Worm (Caenorhabditis elegans): Measurements from ENCODE around the gene sams-4.

Gene sams-4

ce11 chrIV:5846269-5846668 lies at the start of gene sams-4:
TSS of gene sams-4 (minus strand) at chrIV:5846369.
- TF ChIP-seq W03F9.2 (tag; optimal IDR thresholded peaks at IDR 0.05) (no peak), him-1 (tag; optimal IDR thresholded peaks at IDR 0.05) (no peak), dao-5 (tag; optimal IDR thresholded peaks at IDR 0.05) (no peak)

ce11 chrIV:5895190-5895589 lies 49.0 kb upstream of the sams-4 start, which contains the start of gene nspb-6:
TSS of gene nspb-6 (plus strand) at chrIV:5895490.
- TF ChIP-seq dao-5 (tag; optimal IDR thresholded peaks at IDR 0.05) (no peak), him-1 (tag; optimal IDR thresholded peaks at IDR 0.05) (no peak), W03F9.2 (tag; optimal IDR thresholded peaks at IDR 0.05) (no peak)

DNA sequence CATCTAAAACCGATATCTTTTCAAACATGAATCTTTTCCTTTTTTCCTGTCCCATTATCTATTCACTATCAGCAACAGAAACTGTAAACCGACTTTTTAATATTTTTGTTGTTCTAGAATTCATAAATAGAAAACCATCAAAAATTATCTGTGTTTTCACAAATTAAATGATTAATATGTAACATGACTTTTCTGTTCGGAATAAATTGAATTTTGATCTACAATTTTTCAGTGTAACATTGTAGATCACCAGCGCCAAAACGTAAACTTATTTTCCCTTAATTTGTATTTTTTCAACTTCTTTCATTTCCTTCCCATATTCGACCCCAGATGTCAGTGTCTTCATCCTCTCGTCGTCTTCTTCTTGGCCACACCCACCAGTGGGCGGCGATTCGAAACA lies 45.1 kb upstream of the sams-4 start, which contains the start of gene H04M03.3:
TSS of gene H04M03.3 (plus strand) at position 301 of the 400 bp plus-strand sequence.
- TF ChIP-seq him-1 (tag; optimal IDR thresholded peaks at IDR 0.05): no peak
- TF ChIP-seq dao-5 (tag; optimal IDR thresholded peaks at IDR 0.05): no peak
- no peak for TF ChIP-seq W03F9.2 (tag; optimal IDR thresholded peaks at IDR 0.05)

DNA sequence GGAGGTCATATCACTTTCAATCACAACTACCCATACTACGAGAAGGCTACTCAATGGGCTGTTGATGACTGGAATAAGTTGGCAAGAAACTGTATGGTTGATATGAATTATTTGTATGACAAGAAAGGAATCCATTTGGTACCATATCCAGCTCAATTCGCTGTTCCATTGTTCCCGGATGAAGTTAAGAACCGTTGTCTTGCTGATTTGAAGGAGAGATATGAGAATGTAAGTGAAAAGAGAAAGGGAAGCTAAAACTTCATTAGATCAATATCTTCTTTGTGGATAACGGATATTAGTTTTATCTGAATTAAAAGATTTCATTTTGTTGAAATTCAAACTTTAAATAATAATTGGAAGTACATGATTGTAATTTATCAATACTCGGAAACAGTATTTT lies 40.4 kb upstream of the sams-4 start:
- TF ChIP-seq W03F9.2 (tag; optimal IDR thresholded peaks at IDR 0.05) (no peak), dao-5 (tag; optimal IDR thresholded peaks at IDR 0.05) (no peak), him-1 (tag; optimal IDR thresholded peaks at IDR 0.05) (no peak)

DNA sequence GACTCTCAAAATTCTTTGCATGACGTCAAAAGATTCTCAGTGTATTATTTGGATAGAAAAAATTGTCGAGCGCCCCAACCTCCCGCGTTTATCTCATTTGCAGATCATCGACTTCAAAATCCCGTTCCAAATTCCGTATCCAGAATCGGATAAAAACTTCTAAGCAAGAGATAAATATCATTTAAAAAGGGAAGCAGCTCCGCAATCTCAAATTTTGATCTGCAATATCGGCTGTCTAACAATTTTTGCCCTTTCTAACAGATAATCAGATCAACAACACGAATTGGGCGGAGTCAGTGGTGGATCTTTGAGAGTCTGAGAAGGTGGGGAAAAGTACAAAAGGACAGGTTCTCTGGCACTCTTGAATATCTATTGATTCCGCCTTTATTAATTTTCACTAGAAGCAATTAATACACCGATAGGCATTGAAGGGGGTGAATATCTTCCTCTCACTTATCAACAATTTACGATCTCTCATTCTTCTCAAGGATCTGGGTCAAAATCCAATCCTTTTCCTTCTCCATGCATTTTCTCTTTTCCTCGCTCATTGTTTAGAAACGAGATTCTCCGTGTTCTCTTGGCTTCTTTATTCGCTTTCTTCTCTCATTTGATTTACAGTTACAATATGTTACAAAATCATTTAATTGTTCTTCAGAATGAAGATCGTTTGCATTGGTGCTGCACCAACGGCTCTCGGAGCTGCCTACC lies 39.2 kb upstream of the sams-4 start, which contains the start of gene glf-1:
TSS of gene glf-1 (plus strand) at position 656 of the 708 bp plus-strand sequence.
- TF ChIP-seq him-1 (tag; optimal IDR thresholded peaks at IDR 0.05) (no peak), dao-5 (tag; optimal IDR thresholded peaks at IDR 0.05) (no peak), W03F9.2 (tag; optimal IDR thresholded peaks at IDR 0.05) (no peak)

DNA sequence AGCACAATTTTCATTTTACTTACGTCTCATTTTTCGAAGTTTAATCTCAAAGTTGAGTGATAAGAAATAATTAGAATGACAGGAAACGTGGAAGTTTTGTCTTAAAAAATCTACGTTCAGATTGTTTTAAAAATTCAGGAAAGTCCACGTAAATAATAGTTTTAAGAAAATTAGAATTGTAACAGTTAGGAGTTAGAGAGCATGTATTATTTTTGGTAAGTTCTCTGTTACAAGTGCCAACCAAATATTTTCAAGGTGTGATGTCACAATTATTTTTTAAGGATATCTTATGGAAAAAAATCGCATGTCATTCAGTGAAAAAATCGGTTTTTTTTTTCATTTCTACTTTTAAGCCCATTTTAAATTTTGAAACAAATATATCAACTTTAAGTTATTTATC lies 38.3 kb upstream of the sams-4 start, which contains the start of gene H04M03.11:
TSS of gene H04M03.11 (minus strand) at position 101 of the 400 bp plus-strand sequence.
- TF ChIP-seq dao-5 (tag; optimal IDR thresholded peaks at IDR 0.05) (no peak), W03F9.2 (tag; optimal IDR thresholded peaks at IDR 0.05) (no peak), him-1 (tag; optimal IDR thresholded peaks at IDR 0.05) (no peak)

DNA sequence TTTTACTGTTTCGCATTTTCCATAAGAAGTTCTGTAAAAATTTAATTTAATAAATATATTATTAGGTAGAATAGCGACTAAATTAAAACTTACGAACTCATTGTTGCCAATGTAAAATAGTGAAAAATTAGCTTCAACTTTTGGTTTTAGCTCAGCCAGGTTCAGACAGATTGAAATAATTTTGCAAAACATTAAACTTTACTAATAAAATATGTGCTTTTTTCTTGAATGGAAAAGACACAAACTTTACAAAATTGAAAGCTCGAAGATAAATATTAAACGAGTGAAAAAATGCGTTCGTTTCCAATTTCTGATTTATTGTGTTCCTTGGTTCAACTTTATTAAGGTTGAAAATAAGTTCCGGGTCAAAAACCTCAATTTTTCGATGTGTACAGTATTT lies 33.7 kb upstream of the sams-4 start, which contains the start of gene srv-22:
TSS of gene srv-22 (minus strand) at position 101 of the 400 bp plus-strand sequence.
- no peak for TF ChIP-seq W03F9.2 (tag; optimal IDR thresholded peaks at IDR 0.05)
- TF ChIP-seq him-1 (tag; optimal IDR thresholded peaks at IDR 0.05): no peak
- TF ChIP-seq dao-5 (tag; optimal IDR thresholded peaks at IDR 0.05): no peak

ce11 chrIV:5877246-5877645 lies 31.1 kb upstream of the sams-4 start, which contains the start of gene srv-21:
TSS of gene srv-21 (minus strand) at chrIV:5877346.
- TF ChIP-seq W03F9.2 (tag; optimal IDR thresholded peaks at IDR 0.05): no peak
- TF ChIP-seq dao-5 (tag; optimal IDR thresholded peaks at IDR 0.05): no peak
- TF ChIP-seq him-1 (tag; optimal IDR thresholded peaks at IDR 0.05): no peak

DNA sequence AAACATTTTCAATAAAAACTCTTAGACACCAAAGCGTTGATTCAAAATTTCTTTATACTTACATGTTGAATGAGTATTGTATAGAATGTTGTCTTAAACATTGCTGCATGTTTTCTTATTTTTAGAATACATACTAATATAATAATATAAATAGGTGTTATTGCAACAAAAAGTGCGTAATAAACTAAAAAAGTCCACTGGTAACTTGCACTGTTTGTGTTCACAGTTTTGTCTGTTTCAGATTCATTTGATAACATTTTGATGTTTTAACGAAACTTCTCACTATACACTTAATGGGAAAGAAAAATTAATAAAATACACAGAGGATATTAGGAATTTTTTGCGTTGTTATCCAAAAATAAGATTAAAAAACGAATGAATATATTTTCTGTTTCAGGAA lies 27.7 kb upstream of the sams-4 start, which contains the start of gene srv-19:
TSS of gene srv-19 (minus strand) at position 101 of the 400 bp plus-strand sequence.
- TF ChIP-seq W03F9.2 (tag; optimal IDR thresholded peaks at IDR 0.05): no peak
- TF ChIP-seq him-1 (tag; optimal IDR thresholded peaks at IDR 0.05): no peak
- no peak for TF ChIP-seq dao-5 (tag; optimal IDR thresholded peaks at IDR 0.05)

- TF ChIP-seq him-1 (tag; optimal IDR thresholded peaks at IDR 0.05) (no peak), dao-5 (tag; optimal IDR thresholded peaks at IDR 0.05) (no peak), W03F9.2 (tag; optimal IDR thresholded peaks at IDR 0.05) (no peak)
Measured at ce11 chrIV:5870072-5870471, 23.9 kb upstream of the sams-4 start, which contains the start of gene srv-17. TSS of gene srv-17 (minus strand) at chrIV:5870172.

- no peak for TF ChIP-seq W03F9.2 (tag; optimal IDR thresholded peaks at IDR 0.05)
- TF ChIP-seq him-1 (tag; optimal IDR thresholded peaks at IDR 0.05): no peak
- TF ChIP-seq dao-5 (tag; optimal IDR thresholded peaks at IDR 0.05): no peak
Measured at ce11 chrIV:5869354-5869753, 23.2 kb upstream of the sams-4 start.

DNA sequence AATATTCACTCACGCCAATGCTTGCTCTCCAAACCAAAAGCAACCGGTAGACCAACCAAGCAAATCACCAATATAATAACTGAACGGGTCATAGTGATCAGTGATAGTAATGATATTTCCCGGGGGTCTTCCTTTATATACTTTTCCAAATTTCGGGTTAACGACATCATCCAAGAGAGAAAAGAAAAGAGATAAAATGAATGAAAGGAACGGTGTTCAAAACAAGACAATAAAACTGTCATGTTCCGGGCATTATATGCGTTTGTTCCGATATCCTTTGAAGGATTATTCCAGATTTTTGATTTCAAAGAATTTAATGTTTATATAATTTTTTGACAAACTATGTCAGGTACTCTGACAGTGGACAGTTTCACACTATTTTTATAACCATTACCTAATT lies 21.0 kb upstream of the sams-4 start, which contains the start of gene C06E7.88:
TSS of gene C06E7.88 (minus strand) at position 101 of the 400 bp plus-strand sequence.
- TF ChIP-seq dao-5 (tag; optimal IDR thresholded peaks at IDR 0.05) (no peak), W03F9.2 (tag; optimal IDR thresholded peaks at IDR 0.05) (no peak), him-1 (tag; optimal IDR thresholded peaks at IDR 0.05) (no peak)

ce11 chrIV:5865818-5866217 lies 19.6 kb upstream of the sams-4 start, which contains the start of gene spe-27:
TSS of gene spe-27 (minus strand) at chrIV:5865918.
- TF ChIP-seq W03F9.2 (tag; optimal IDR thresholded peaks at IDR 0.05) (no peak), dao-5 (tag; optimal IDR thresholded peaks at IDR 0.05) (no peak), him-1 (tag; optimal IDR thresholded peaks at IDR 0.05) (no peak)

DNA sequence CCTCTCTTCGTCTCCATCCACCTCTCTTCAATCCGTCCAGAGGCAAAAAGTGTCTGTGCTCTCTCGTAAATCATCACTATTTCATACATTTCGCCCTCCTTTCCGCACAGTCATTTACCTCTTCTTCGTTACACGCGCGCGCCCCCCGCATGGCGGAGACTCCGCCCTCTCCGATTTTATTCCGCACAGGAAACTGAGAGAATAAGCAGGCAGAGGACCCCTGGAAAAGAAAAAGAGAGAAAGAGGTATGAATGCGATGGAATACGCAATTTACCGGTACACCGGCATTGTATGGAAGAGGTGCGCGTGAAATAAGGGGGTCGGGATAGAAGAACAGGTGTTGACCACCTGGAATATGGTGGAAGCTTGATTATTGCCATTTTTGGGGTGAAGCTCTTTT lies 14.6 kb upstream of the sams-4 start:
- TF ChIP-seq him-1 (tag; optimal IDR thresholded peaks at IDR 0.05): no peak
- TF ChIP-seq dao-5 (tag; optimal IDR thresholded peaks at IDR 0.05): no peak
- TF ChIP-seq W03F9.2 (tag; optimal IDR thresholded peaks at IDR 0.05): no peak

All from whole organism, L4/young adult.